Worm (Caenorhabditis elegans): ENCODE results near the gene spig-10.
A peak's percentile ranks its signal among the peaks of the same experiment; 100 is the strongest.

The spig-10 gene

ce11 chrV:6993999-6994398, 12.1 kb upstream of the spig-10 start:
- TF ChIP-seq ztf-1 (GFP tag; conservative IDR thresholded peaks at IDR 0.05) (no peak), crh-2 (tag; optimal IDR thresholded peaks at IDR 0.05) (peak; percentile 86), alr-1 (tag; optimal IDR thresholded peaks at IDR 0.05) (no peak), nhr-10 (tag; optimal IDR thresholded peaks at IDR 0.05) (no peak), unc-55 (GFP tag; optimal IDR thresholded peaks at IDR 0.05) (no peak), ceh-82 (tag; optimal IDR thresholded peaks at IDR 0.05) (no peak), lin-11 (tag; optimal IDR thresholded peaks at IDR 0.05) (no peak), lin-13 (GFP tag; optimal IDR thresholded peaks at IDR 0.05) (no peak), unc-62 (GFP tag; optimal IDR thresholded peaks at IDR 0.05) (no peak), dmd-4 (tag; optimal IDR thresholded peaks at IDR 0.05) (no peak), elt-1 (tag; optimal IDR thresholded peaks at IDR 0.05) (no peak), sma-3 (GFP tag; optimal IDR thresholded peaks at IDR 0.05) (peak; percentile 65), blmp-1 (tag; optimal IDR thresholded peaks at IDR 0.05; ENCODE audit: insufficient read depth) (peak; percentile 93), sem-4 (tag; optimal IDR thresholded peaks at IDR 0.05) (peak; percentile 17), nhr-237 (tag; optimal IDR thresholded peaks at IDR 0.05) (no peak), ztf-11 (tag; optimal IDR thresholded peaks at IDR 0.05) (no peak), mab-5 (tag; optimal IDR thresholded peaks at IDR 0.05) (no peak), ama-1 (optimal IDR thresholded peaks at IDR 0.05) (no peak), lsy-2 (tag; optimal IDR thresholded peaks at IDR 0.05) (peak in 1 of 2 experiments; percentile 36), F13H6.1 (tag; optimal IDR thresholded peaks at IDR 0.05) (peak; percentile 63), nhr-21 (tag; optimal IDR thresholded peaks at IDR 0.05) (peak; percentile 84), C34F6.9 (tag; optimal IDR thresholded peaks at IDR 0.05) (no peak), nhr-25 (tag; optimal IDR thresholded peaks at IDR 0.05) (peak; percentile 46), Y55F3AM.14 (GFP tag; optimal IDR thresholded peaks at IDR 0.05) (no peak), ZK546.5 (tag; optimal IDR thresholded peaks at IDR 0.05) (no peak), unc-39 (tag; optimal IDR thresholded peaks at IDR 0.05) (no peak), fos-1 (tag; optimal IDR thresholded peaks at IDR 0.05) (peak; percentile 60), nhr-77 (tag; optimal IDR thresholded peaks at IDR 0.05) (no peak), snpc-4 (tag; optimal IDR thresholded peaks at IDR 0.05) (no peak), skn-1 (tag; optimal IDR thresholded peaks at IDR 0.05) (peak; percentile 47), lin-39 (tag; optimal IDR thresholded peaks at IDR 0.05) (no peak), egl-27 (tag; optimal IDR thresholded peaks at IDR 0.05) (peak; percentile 42), gmeb-1 (tag; optimal IDR thresholded peaks at IDR 0.05) (peak; percentile 12), peb-1 (tag; optimal IDR thresholded peaks at IDR 0.05) (no peak), nhr-6 (tag; optimal IDR thresholded peaks at IDR 0.05) (peak; percentile 37), zag-1 (tag; optimal IDR thresholded peaks at IDR 0.05) (no peak), ztf-4 (tag; optimal IDR thresholded peaks at IDR 0.05) (no peak), mbf-1 (tag; optimal IDR thresholded peaks at IDR 0.05) (no peak), sma-9 (GFP tag; optimal IDR thresholded peaks at IDR 0.05) (peak; percentile 96), sma-9 (tag; optimal IDR thresholded peaks at IDR 0.05) (no peak), nhr-12 (tag; optimal IDR thresholded peaks at IDR 0.05) (no peak), nhr-23 (tag; optimal IDR thresholded peaks at IDR 0.05) (no peak), aly-2 (tag; optimal IDR thresholded peaks at IDR 0.05) (no peak), R02D3.7 (tag; optimal IDR thresholded peaks at IDR 0.05) (no peak), ceh-16 (tag; optimal IDR thresholded peaks at IDR 0.05) (no peak), mdl-1 (tag; optimal IDR thresholded peaks at IDR 0.05) (no peak), nhr-11 (tag; optimal IDR thresholded peaks at IDR 0.05) (no peak), elt-3 (tag; optimal IDR thresholded peaks at IDR 0.05) (no peak), nhr-129 (tag; optimal IDR thresholded peaks at IDR 0.05) (peak; percentile 76)

Data from whole organism, L2 larva.